Fruit fly (Drosophila melanogaster): ENCODE measurements around the gene Set8.

The Set8 gene

dm6 chr3R:14365918-14366317 lies 50.1 kb downstream of the Set8 start:
- TF ChIP-seq CG11504 (tag; optimal IDR thresholded peaks at IDR 0.05), result no peak
- peak; percentile 56 for TF ChIP-seq Ets65A (GFP tag)
- TF ChIP-seq chinmo (GFP tag; IDR thresholded peaks at IDR 0.05; ENCODE audit: partially characterized antibody), result 0 out of 4 replicates have a peak, but pooled peaks have one; percentile 33
- TF ChIP-seq CG15011 (GFP tag; optimal IDR thresholded peaks at IDR 0.05), result peak; percentile 0
- TF ChIP-seq CG34376 (GFP tag; optimal IDR thresholded peaks at IDR 0.05), result peak; percentile 32
- TF ChIP-seq D19A (tag; optimal IDR thresholded peaks at IDR 0.05), result no peak
- 0 out of 2 replicates have a peak, but pooled peaks have one; percentile 16 for TF ChIP-seq sob (GFP tag; IDR thresholded peaks at IDR 0.05)
- peak; percentile 36; the same call in 1 of the 3 replicates for TF ChIP-seq CG2199 (GFP tag; IDR thresholded peaks at IDR 0.05)

- no peak for TF ChIP-seq exex (tag; optimal IDR thresholded peaks at IDR 0.05)
- peak in 1 of 2 experiments; percentile 90 for TF ChIP-seq Hr78 (GFP tag; optimal IDR thresholded peaks at IDR 0.05)
- TF ChIP-seq CG18011 (GFP tag; optimal IDR thresholded peaks at IDR 0.05), result no peak
- TF ChIP-seq CG30431 (GFP tag; optimal IDR thresholded peaks at IDR 0.05), result no peak
- no peak for TF ChIP-seq aop (GFP tag; IDR thresholded peaks at IDR 0.05)
- no peak for TF ChIP-seq YL-1 (GFP tag; optimal IDR thresholded peaks at IDR 0.05)
- peak; percentile 52 for TF ChIP-seq sens (GFP tag)
- TF ChIP-seq bab2 (GFP tag; optimal IDR thresholded peaks at IDR 0.05), result no peak
- TF ChIP-seq CG13624 (GFP tag; optimal IDR thresholded peaks at IDR 0.05), result no peak
Observed at dm6 chr3R:14366882-14367281, 51.0 kb downstream of the Set8 start.

- TF ChIP-seq Atf-2 (GFP tag; optimal IDR thresholded peaks at IDR 0.05) (no peak), Aef1 (GFP tag; IDR thresholded peaks at IDR 0.05) (no peak), CG12104 (GFP tag; optimal IDR thresholded peaks at IDR 0.05) (no peak), TFAM (GFP tag; optimal IDR thresholded peaks at IDR 0.05) (no peak), Tbp (GFP tag; optimal IDR thresholded peaks at IDR 0.05) (no peak), CG8388 (GFP tag; optimal IDR thresholded peaks at IDR 0.05) (no peak), CG14860 (GFP tag; IDR thresholded peaks at IDR 0.05; ENCODE audit: partially characterized antibody) (no peak), CG10209 (GFP tag; optimal IDR thresholded peaks at IDR 0.05) (no peak), hth (optimal IDR thresholded peaks at IDR 0.05) (no peak), bsh (GFP tag; optimal IDR thresholded peaks at IDR 0.05) (no peak), Sry-β (GFP tag; optimal IDR thresholded peaks at IDR 0.05) (no peak), CG10321 (GFP tag; IDR thresholded peaks at IDR 0.05) (no peak), Antp (GFP tag; optimal IDR thresholded peaks at IDR 0.05) (peak; percentile 14), CG3847 (GFP tag; IDR thresholded peaks at IDR 0.05) (0 out of 2 replicates have a peak, but pooled peaks have one; percentile 10), HHEX (GFP tag; optimal IDR thresholded peaks at IDR 0.05) (peak; percentile 22), Side (GFP tag; optimal IDR thresholded peaks at IDR 0.05) (peak; percentile 15), ind (GFP tag; optimal IDR thresholded peaks at IDR 0.05) (no peak), Vsx1 (GFP tag; optimal IDR thresholded peaks at IDR 0.05) (no peak), CG32532 (GFP tag; IDR thresholded peaks at IDR 0.05) (peak; percentile 43; the same call in 1 of the 2 replicates), Opbp (GFP tag; IDR thresholded peaks at IDR 0.05; ENCODE audit: partially characterized antibody) (0 out of 3 replicates have a peak, but pooled peaks have one; percentile 11), chm (GFP tag; IDR thresholded peaks at IDR 0.05) (peak; percentile 68), CG18262 (tag; optimal IDR thresholded peaks at IDR 0.05) (no peak), Chrac-16 (GFP tag; optimal IDR thresholded peaks at IDR 0.05) (no peak), pan (optimal IDR thresholded peaks at IDR 0.05) (no peak), pan (GFP tag; optimal IDR thresholded peaks at IDR 0.05 in 1 of 2, IDR thresholded peaks at IDR 0.05 in 1 of 2) (peak in 1 of 2 experiments; percentile 6), Drgx (GFP tag; IDR thresholded peaks at IDR 0.05) (0 out of 2 replicates have a peak, but pooled peaks have one; percentile 31), lab (GFP tag; optimal IDR thresholded peaks at IDR 0.05) (peak; percentile 44), eve (GFP tag; optimal IDR thresholded peaks at IDR 0.05) (peak in 1 of 2 experiments; percentile 39), NfI (GFP tag; optimal IDR thresholded peaks at IDR 0.05) (no peak), disco-r (GFP tag; optimal IDR thresholded peaks at IDR 0.05) (no peak)
Observed at dm6 chr3R:14369481-14370198, 53.8 kb downstream of the Set8 start.

Measured in whole organism, embryonic.